Fruit fly (Drosophila melanogaster) whole organism, embryonic: Measurements from ENCODE around the gene cysu.

ENCODE experiments used
- Atf3 ChIP-seq: fragments of 200-800 bp; sonication (Bioruptor generic); optimal IDR thresholded peaks from 3 replicates; lab custom pipeline; 2016; ENCODE audit warnings: missing biosample characterization, missing genetic modification characterization
- B-H1 ChIP-seq: fragments of 200-800 bp; sonication (Bioruptor generic); IDR thresholded peaks from 3 replicates; pipeline ENCODE4 v1.3.6; 2022; ENCODE audit warnings: missing biosample characterization, missing genetic modification characterization
- Bgb ChIP-seq: fragments of 200-800 bp; sonication (Bioruptor generic); IDR thresholded peaks from 2 replicates; pipeline ENCODE4 v1.3.6; 2022; ENCODE audit warnings: missing biosample characterization, missing genetic modification characterization; ENCODE audit not compliant: partially characterized antibody
- CG10366 ChIP-seq: fragments of 200-800 bp; sonication (Bioruptor generic); IDR thresholded peaks from 2 replicates; pipeline ENCODE4 v1.3.6; 2022; ENCODE audit warnings: missing biosample characterization, missing genetic modification characterization
- CG10543 ChIP-seq: fragments of 200-800 bp; sonication (Bioruptor generic); optimal IDR thresholded peaks from 3 replicates; lab custom pipeline; 2017; ENCODE audit warnings: missing biosample characterization, mild to moderate bottlenecking, missing genetic modification characterization, moderate library complexity
- CG12155 ChIP-seq: fragments of 200-800 bp; sonication (Bioruptor generic); optimal IDR thresholded peaks from 3 replicates; lab custom pipeline; 2016; ENCODE audit warnings: missing biosample characterization, missing genetic modification characterization
- CG13123 ChIP-seq: fragments of 200-800 bp; sonication (Bioruptor generic); optimal IDR thresholded peaks from 2 replicates; lab custom pipeline; 2016; ENCODE audit warnings: missing biosample characterization, missing genetic modification characterization
- CG13296 ChIP-seq: fragments of 200-800 bp; sonication (Bioruptor generic); optimal IDR thresholded peaks from 3 replicates; lab custom pipeline; 2018; ENCODE audit warnings: missing biosample characterization, mild to moderate bottlenecking, missing genetic modification characterization
- CG14965 ChIP-seq: fragments of 200-800 bp; sonication (Bioruptor generic); optimal IDR thresholded peaks from 2 replicates; lab custom pipeline; 2016; ENCODE audit warnings: missing biosample characterization, missing genetic modification characterization, borderline replicate concordance
- CG15269 ChIP-seq: fragments of 200-800 bp; sonication (Bioruptor generic); optimal IDR thresholded peaks from 2 replicates; lab custom pipeline; 2018; ENCODE audit warnings: missing biosample characterization, mild to moderate bottlenecking, missing genetic modification characterization, moderate library complexity
- CG2129 ChIP-seq: fragments of 200-800 bp; sonication (Bioruptor generic); IDR thresholded peaks from 2 replicates; pipeline ENCODE4 v1.3.6; 2022; ENCODE audit warnings: missing biosample characterization, missing genetic modification characterization; ENCODE audit not compliant: partially characterized antibody
- CG3407 ChIP-seq: fragments of 200-800 bp; sonication (Bioruptor generic); optimal IDR thresholded peaks from 2 replicates; lab custom pipeline; 2018; ENCODE audit warnings: missing biosample characterization, mild to moderate bottlenecking, missing genetic modification characterization
- CG42726 ChIP-seq: fragments of 200-800 bp; sonication (Bioruptor generic); IDR thresholded peaks from 2 replicates; pipeline ENCODE4 v1.3.6; 2022; ENCODE audit warnings: missing biosample characterization, missing genetic modification characterization; ENCODE audit not compliant: partially characterized antibody
- CG7271 ChIP-seq: fragments of 200-800 bp; sonication (Bioruptor generic); optimal IDR thresholded peaks from 2 replicates; lab custom pipeline; 2018; ENCODE audit warnings: missing biosample characterization, mild to moderate bottlenecking, missing genetic modification characterization, moderate library complexity
- CG8290 ChIP-seq, 3 experiments: fragments of 200-800 bp; sonication (Bioruptor generic); optimal IDR thresholded peaks; 2 replicates each; lab custom pipeline; 2016 to 2019; ENCODE audit warnings: missing biosample characterization in 3 of 3, missing genetic modification characterization in 3 of 3, mild to moderate bottlenecking in 2 of 3, moderate library complexity in 1 of 3
- CG9437 ChIP-seq: fragments of 200-800 bp; sonication (Bioruptor generic); optimal IDR thresholded peaks from 2 replicates; lab custom pipeline; 2018; ENCODE audit warnings: missing biosample characterization, mild to moderate bottlenecking, missing genetic modification characterization
- CG9932 ChIP-seq: fragments of 200-800 bp; sonication (Bioruptor generic); IDR thresholded peaks from 2 replicates; pipeline ENCODE4 v1.3.6; 2022; ENCODE audit warnings: missing biosample characterization, missing genetic modification characterization
- Camta ChIP-seq: fragments of 200-800 bp; sonication (Bioruptor generic); optimal IDR thresholded peaks from 2 replicates; lab custom pipeline; 2016; ENCODE audit warnings: missing biosample characterization, missing genetic modification characterization
- Dll ChIP-seq: fragments of 200-800 bp; sonication (Bioruptor generic); IDR thresholded peaks from 4 replicates; pipeline ENCODE4 v1.3.6; 2022; ENCODE audit warnings: missing biosample characterization, missing genetic modification characterization; ENCODE audit not compliant: partially characterized antibody
- Lhr ChIP-seq: fragments of 200-800 bp; sonication (Bioruptor generic); optimal IDR thresholded peaks from 3 replicates; lab custom pipeline; 2017; ENCODE audit warnings: mild to moderate bottlenecking, missing biosample characterization, missing genetic modification reagents, missing genetic modification characterization
- Myb ChIP-seq: fragments of 200-800 bp; sonication (Bioruptor generic); optimal IDR thresholded peaks from 2 replicates; lab custom pipeline; 2016; ENCODE audit warnings: missing biosample characterization, missing genetic modification characterization
- NK7.1 ChIP-seq: fragments of 200-800 bp; sonication (Bioruptor generic); optimal IDR thresholded peaks from 3 replicates; lab custom pipeline; 2016; ENCODE audit warnings: missing biosample characterization, missing genetic modification characterization
- Neu2 ChIP-seq: fragments of 200-800 bp; sonication (Bioruptor generic); optimal IDR thresholded peaks from 3 replicates; lab custom pipeline; 2016; ENCODE audit warnings: missing biosample characterization, missing genetic modification characterization, borderline replicate concordance
- Nf-YC ChIP-seq: fragments of 200-800 bp; optimal IDR thresholded peaks from 3 replicates; lab custom pipeline; 2019; ENCODE audit warnings: missing biosample characterization, mild to moderate bottlenecking, missing genetic modification characterization, moderate library complexity
- Optix ChIP-seq: fragments of 200-800 bp; sonication (Bioruptor generic); IDR thresholded peaks from 3 replicates; pipeline ENCODE4 v1.3.6; 2022; ENCODE audit warnings: missing biosample characterization, missing genetic modification characterization
- Poxn ChIP-seq: fragments of 200-800 bp; sonication (Bioruptor generic); IDR thresholded peaks from 2 replicates; pipeline ENCODE4 v1.3.6; 2022; ENCODE audit warnings: missing biosample characterization, missing genetic modification characterization
- Six4 ChIP-seq: fragments of 200-800 bp; sonication (Bioruptor generic); optimal IDR thresholded peaks from 2 replicates; lab custom pipeline; 2016; ENCODE audit warnings: missing biosample characterization, missing genetic modification characterization
- Sox102F ChIP-seq: fragments of 200-800 bp; sonication (Bioruptor generic); optimal IDR thresholded peaks from 2 replicates; lab custom pipeline; 2018; ENCODE audit warnings: missing biosample characterization, mild to moderate bottlenecking, missing genetic modification characterization, moderate library complexity
- Sry-β ChIP-seq: fragments of 200-800 bp; sonication (Bioruptor generic); optimal IDR thresholded peaks from 2 replicates; lab custom pipeline; 2018; ENCODE audit warnings: missing biosample characterization, mild to moderate bottlenecking, missing genetic modification characterization, moderate library complexity
- Stat92E ChIP-seq, 3 experiments: fragments of >200 bp in 2 of 3; fragments of 200-800 bp in 1 of 3; sonication (Bioruptor generic) in 1 of 3; optimal IDR thresholded peaks; 2 replicates each; lab custom pipeline; 2017 to 2019; ENCODE audit warnings: missing biosample characterization in 3 of 3, missing genetic modification characterization in 3 of 3, mild to moderate bottlenecking in 1 of 3, moderate library complexity in 1 of 3
- al ChIP-seq: fragments of 200-800 bp; sonication (Bioruptor generic); IDR thresholded peaks from 2 replicates; pipeline ENCODE4 v1.3.6; 2022; ENCODE audit warnings: missing biosample characterization, missing genetic modification characterization
- amos ChIP-seq: fragments of 200-800 bp; sonication (Bioruptor generic); IDR thresholded peaks from 2 replicates; pipeline ENCODE4 v1.3.6; 2022; ENCODE audit warnings: missing biosample characterization, missing genetic modification characterization; ENCODE audit not compliant: partially characterized antibody
- ato ChIP-seq: fragments of 200-800 bp; sonication (Bioruptor generic); IDR thresholded peaks from 2 replicates; pipeline ENCODE4 v1.3.6; 2022; ENCODE audit warnings: missing biosample characterization, missing genetic modification characterization; ENCODE audit not compliant: partially characterized antibody
- bigmax ChIP-seq: fragments of 200-800 bp; sonication (Bioruptor generic); optimal IDR thresholded peaks from 2 replicates; lab custom pipeline; 2018; ENCODE audit warnings: missing biosample characterization, mild to moderate bottlenecking, missing genetic modification characterization
- chn ChIP-seq: fragments of 200-800 bp; sonication (Bioruptor generic); optimal IDR thresholded peaks from 2 replicates; lab custom pipeline; 2016; ENCODE audit warnings: missing biosample characterization, missing genetic modification characterization
- dmrt99B ChIP-seq: fragments of 200-800 bp; sonication (Bioruptor generic); optimal IDR thresholded peaks from 2 replicates; lab custom pipeline; 2018; ENCODE audit warnings: missing biosample characterization, mild to moderate bottlenecking, missing genetic modification characterization, moderate library complexity
- dpn ChIP-seq, 2 experiments: fragments of 200-800 bp; sonication (Bioruptor generic); optimal IDR thresholded peaks; 3 replicates each; lab custom pipeline; 2016; ENCODE audit warnings: missing biosample characterization in 2 of 2, missing genetic modification characterization in 2 of 2
- dysf ChIP-seq: fragments of 200-800 bp; sonication (Bioruptor generic); IDR thresholded peaks from 3 replicates; pipeline ENCODE4 v1.3.6; 2022; ENCODE audit warnings: missing biosample characterization, missing genetic modification characterization
- en ChIP-seq: fragments of 200-800 bp; sonication (Bioruptor generic); optimal IDR thresholded peaks from 2 replicates; lab custom pipeline; 2016; ENCODE audit warnings: missing biosample characterization, missing genetic modification characterization
- gce ChIP-seq: fragments of 200-800 bp; sonication (Bioruptor generic); IDR thresholded peaks from 3 replicates; pipeline ENCODE4 v1.3.6; 2022; ENCODE audit warnings: missing biosample characterization, missing genetic modification characterization
- ind ChIP-seq: fragments of 200-800 bp; sonication (Bioruptor generic); optimal IDR thresholded peaks from 3 replicates; lab custom pipeline; 2016; ENCODE audit warnings: missing biosample characterization, missing genetic modification characterization
- kay ChIP-seq: fragments of 200-800 bp; sonication (Bioruptor generic); optimal IDR thresholded peaks from 2 replicates; lab custom pipeline; 2016; ENCODE audit warnings: missing biosample characterization, missing genetic modification characterization
- lola ChIP-seq, 3 experiments: fragments of >200 bp in 2 of 3; fragments of 200-800 bp in 1 of 3; sonication (Bioruptor generic) in 1 of 3; optimal IDR thresholded peaks; 2 replicates each; lab custom pipeline; 2017 to 2019; ENCODE audit warnings: missing biosample characterization in 3 of 3, missing genetic modification characterization in 3 of 3, mild to moderate bottlenecking in 1 of 3, moderate library complexity in 1 of 3
- mld ChIP-seq: fragments of 200-800 bp; sonication (Bioruptor generic); IDR thresholded peaks from 3 replicates; pipeline ENCODE4 v1.3.6; 2022; ENCODE audit warnings: missing biosample characterization, missing genetic modification characterization; ENCODE audit not compliant: partially characterized antibody
- pita ChIP-seq: fragments of 200-800 bp; sonication (Bioruptor generic); optimal IDR thresholded peaks from 2 replicates; lab custom pipeline; 2017; ENCODE audit warnings: missing biosample characterization, mild to moderate bottlenecking, missing genetic modification characterization
- salm ChIP-seq: fragments of 200-800 bp; sonication (Bioruptor generic); optimal IDR thresholded peaks from 2 replicates; lab custom pipeline; 2018; ENCODE audit warnings: missing biosample characterization, mild to moderate bottlenecking, missing genetic modification characterization
- sd ChIP-seq: fragments of 200-800 bp; sonication (Bioruptor generic); optimal IDR thresholded peaks from 3 replicates; lab custom pipeline; 2018; ENCODE audit warnings: missing biosample characterization, mild to moderate bottlenecking, missing genetic modification characterization, moderate library complexity
- zen ChIP-seq: fragments of 200-800 bp; sonication (Bioruptor generic); optimal IDR thresholded peaks from 3 replicates; lab custom pipeline; 2018; ENCODE audit warnings: missing biosample characterization, mild to moderate bottlenecking, missing genetic modification characterization, moderate library complexity

The cysu gene

DNA sequence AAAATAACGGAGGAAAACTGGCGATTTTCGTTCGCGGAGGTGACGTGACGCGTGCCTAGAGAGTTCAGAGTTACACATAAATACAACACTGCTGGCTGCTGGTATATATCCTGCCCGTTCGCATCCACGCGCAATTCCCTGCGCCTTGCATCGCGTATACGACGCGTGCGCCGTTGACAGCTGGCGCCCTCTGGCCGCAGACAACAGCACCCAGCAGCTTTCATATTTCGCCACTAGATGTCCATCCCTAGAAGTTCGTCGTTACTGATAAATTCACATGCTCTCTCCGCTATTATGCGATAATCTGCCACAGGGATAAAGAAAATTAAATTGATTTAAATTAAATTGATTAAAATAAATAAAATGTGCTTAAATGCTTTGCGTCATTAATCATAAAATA lies 23.1 kb upstream of the cysu start, which contains the start of gene Sur-8 (continued):
- TF ChIP-seq en (GFP tag; lab: Kevin White, UChicago) (peak; percentile 33), mld (GFP tag; lab: Robert Waterston, UW) (peak; percentile 11; the same call in 1 of the 3 replicates), CG10543 (GFP tag; lab: Kevin White, UChicago) (peak; percentile 35), Six4 (GFP tag; lab: Kevin White, UChicago) (peak; percentile 41), pita (GFP tag; lab: Kevin White, UChicago) (no peak), CG3407 (GFP tag; lab: Kevin White, UChicago) (peak; percentile 26), dpn (GFP tag; optimal IDR thresholded peaks at IDR 0.05; lab: Kevin White, UChicago) (peak; percentile 72 to 77), amos (GFP tag; lab: Robert Waterston, UW) (no peak; the same call in 1 of the 2 replicates), CG15269 (peak; percentile 47), salm (no peak), sd (tag; lab: Kevin White, UChicago) (no peak), al (peak; percentile 21; the same call in 1 of the 2 replicates), CG13296 (no peak), chn (GFP tag; lab: Kevin White, UChicago) (no peak), ind (peak; percentile 64), zen (tag; lab: Kevin White, UChicago) (peak; percentile 53), CG9437 (no peak), CG42726 (peak; percentile 53; the same call in 1 of the 2 replicates), Stat92E (GFP tag; optimal IDR thresholded peaks at IDR 0.05; lab: Kevin White, UChicago) (no peak), Sry-β (GFP tag; lab: Kevin White, UChicago) (no peak), CG10366 (GFP tag; lab: Robert Waterston, UW) (peak; percentile 68), gce (GFP tag; lab: Robert Waterston, UW) (0 out of 3 replicates have a peak, but pooled peaks have one; percentile 15), dysf (GFP tag; lab: Robert Waterston, UW) (peak; percentile 76), Neu2 (no peak), CG2129 (GFP tag; lab: Robert Waterston, UW) (no peak), Sox102F (GFP tag; lab: Kevin White, UChicago) (peak; percentile 68), CG12155 (GFP tag; lab: Kevin White, UChicago) (peak; percentile 49), CG13123 (GFP tag; lab: Kevin White, UChicago) (peak; percentile 38), Atf3 (GFP tag; lab: Kevin White, UChicago) (peak; percentile 26), CG8290 (GFP tag; optimal IDR thresholded peaks at IDR 0.05; lab: Kevin White, UChicago) (peak; percentile 30), CG8290 (tag; optimal IDR thresholded peaks at IDR 0.05; lab: Kevin White, UChicago) (peak in 1 of 2 experiments; percentile 90), CG14965 (GFP tag; lab: Kevin White, UChicago) (no peak), Optix (GFP tag; lab: Robert Waterston, UW) (peak; percentile 75), ato (GFP tag; lab: Robert Waterston, UW) (no peak), Lhr (GFP tag; lab: Kevin White, UChicago) (peak; percentile 32), CG7271 (tag; lab: Kevin White, UChicago) (no peak), Nf-YC (tag; lab: Kevin White, UChicago) (peak; percentile 50), NK7.1 (GFP tag; lab: Kevin White, UChicago) (peak; percentile 30), lola (GFP tag; optimal IDR thresholded peaks at IDR 0.05; lab: Kevin White, UChicago) (no peak), kay (GFP tag; lab: Kevin White, UChicago) (no peak), Camta (peak; percentile 45), Bgb (GFP tag; lab: Robert Waterston, UW) (peak; percentile 46; the same call in 1 of the 2 replicates), B-H1 (GFP tag; lab: Robert Waterston, UW) (peak; percentile 19; the same call in 1 of the 3 replicates), Dll (GFP tag; lab: Robert Waterston, UW) (no peak), CG9932 (peak; percentile 82), Myb (GFP tag; lab: Kevin White, UChicago) (peak; percentile 60), Poxn (GFP tag; lab: Robert Waterston, UW) (no peak), dmrt99B (tag; lab: Kevin White, UChicago) (peak; percentile 55), bigmax (GFP tag; lab: Kevin White, UChicago) (no peak)
